Worm (Caenorhabditis elegans): ENCODE measurements around the gene pinn-1.

DNA sequence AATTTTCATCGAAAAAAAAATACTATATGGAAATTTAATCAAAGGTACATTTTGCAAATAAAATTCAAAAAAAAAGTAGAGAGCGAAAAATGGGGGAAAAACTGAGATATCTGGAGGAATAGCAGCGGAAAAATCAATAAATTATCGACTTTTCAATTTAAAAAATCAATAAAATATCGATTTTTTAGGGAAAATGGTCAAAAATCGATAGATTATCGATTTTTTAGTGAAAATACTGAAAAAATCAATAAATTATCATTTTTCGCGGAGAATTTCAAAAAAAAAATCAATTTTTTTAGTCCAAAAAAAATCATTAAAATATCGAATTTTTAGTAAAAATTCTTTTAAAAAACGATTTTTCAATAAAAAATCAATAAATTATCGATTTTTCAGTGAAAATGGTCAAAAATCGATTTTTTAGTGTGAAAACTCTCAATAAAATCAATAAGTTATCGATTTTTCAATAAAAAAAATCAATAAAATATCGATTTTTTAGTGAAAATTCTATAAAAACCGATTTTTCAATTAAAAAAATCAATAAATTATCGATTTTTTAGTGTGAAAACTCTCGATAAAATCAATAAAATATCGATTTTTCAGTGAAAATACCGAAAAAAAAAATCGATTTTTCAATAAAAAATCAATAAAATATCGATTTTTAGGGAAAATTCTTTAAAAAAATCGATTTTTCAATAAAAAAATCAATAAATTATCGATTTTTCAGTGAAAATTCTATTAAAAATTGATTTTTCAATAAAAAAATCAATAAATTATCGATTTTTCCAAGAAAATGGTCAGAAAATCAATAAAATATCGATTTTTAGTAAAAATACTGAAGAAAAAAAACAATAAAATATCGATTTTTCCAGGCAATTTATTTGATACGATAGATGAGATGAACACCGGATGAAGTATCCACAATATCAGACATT, 3.0 kb downstream of the pinn-1 start:
- no peak for TF ChIP-seq fkh-2 (tag; optimal IDR thresholded peaks at IDR 0.05)
- TF ChIP-seq nhr-11 (tag; optimal IDR thresholded peaks at IDR 0.05) = no peak
- TF ChIP-seq jun-1 (tag; optimal IDR thresholded peaks at IDR 0.05) = no peak
- no peak for TF ChIP-seq nhr-28 (tag; optimal IDR thresholded peaks at IDR 0.05)
- no peak for TF ChIP-seq lin-39 (tag; optimal IDR thresholded peaks at IDR 0.05)
- TF ChIP-seq fkh-10 (GFP tag; optimal IDR thresholded peaks at IDR 0.05) = no peak
- TF ChIP-seq nhr-237 (tag; optimal IDR thresholded peaks at IDR 0.05) = no peak
- no peak for TF ChIP-seq lin-15B (tag; optimal IDR thresholded peaks at IDR 0.05)
- TF ChIP-seq elt-2 (tag; optimal IDR thresholded peaks at IDR 0.05) = no peak
